Worm (Caenorhabditis elegans): ENCODE results near the gene C01G6.4.

C01G6.4 gene

DNA sequence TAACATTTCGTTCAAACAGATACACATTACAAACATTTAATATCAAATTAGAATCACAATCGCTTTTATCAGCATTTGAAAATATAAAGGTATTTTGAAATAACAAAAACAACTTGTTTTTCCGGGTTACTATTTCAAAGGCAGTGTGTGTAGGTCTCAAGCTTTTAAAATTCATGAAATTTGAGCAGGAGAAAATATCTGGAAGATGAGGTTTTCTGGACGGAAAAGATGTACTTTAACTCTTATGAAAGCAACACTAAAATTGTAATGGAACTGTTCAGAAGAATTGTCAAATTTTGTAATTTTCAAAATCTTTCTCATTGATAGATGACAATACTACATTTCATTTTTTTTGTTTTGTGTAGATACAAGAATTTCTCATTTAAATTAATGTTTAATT is 14.3 kb downstream of the C01G6.4 start:
- TF ChIP-seq F33H1.4 (GFP tag; IDR thresholded peaks at IDR 0.05) (no peak), lin-35 (GFP tag; optimal IDR thresholded peaks at IDR 0.05) (no peak), snpc-1.3 (tag; optimal IDR thresholded peaks at IDR 0.05; ENCODE audit: insufficient read depth) (no peak), lag-1 (GFP tag; IDR thresholded peaks at IDR 0.05) (no peak), tbp1 (GFP tag; optimal IDR thresholded peaks at IDR 0.05) (no peak), B0035.1 (tag; optimal IDR thresholded peaks at IDR 0.05) (no peak)

- TF ChIP-seq pha-4 (tag; optimal IDR thresholded peaks at IDR 0.05) = no peak
- no peak for TF ChIP-seq lin-40 (tag; optimal IDR thresholded peaks at IDR 0.05)
- no peak for TF ChIP-seq B0336.3 (GFP tag; IDR thresholded peaks at IDR 0.05)
- TF ChIP-seq attf-3 (GFP tag; conservative IDR thresholded peaks at IDR 0.05) = no peak
- no peak for TF ChIP-seq cebp-1 (GFP tag; IDR thresholded peaks at IDR 0.05)
- no peak for TF ChIP-seq cebp-1 (tag; optimal IDR thresholded peaks at IDR 0.05)
- no peak for TF ChIP-seq lsl-1 (GFP tag; optimal IDR thresholded peaks at IDR 0.05)
- no peak for TF ChIP-seq zfh-2 (GFP tag; conservative IDR thresholded peaks at IDR 0.05)
- no peak for TF ChIP-seq K12H6.12 (tag; optimal IDR thresholded peaks at IDR 0.05)
- TF ChIP-seq snpc-1.3 (tag; optimal IDR thresholded peaks at IDR 0.05; ENCODE audit: insufficient read depth) = no peak
- no peak for TF ChIP-seq repo-1 (tag; optimal IDR thresholded peaks at IDR 0.05)
- TF ChIP-seq ztf-26 (tag; optimal IDR thresholded peaks at IDR 0.05) = no peak
- no peak for TF ChIP-seq F33H1.4 (GFP tag; IDR thresholded peaks at IDR 0.05)
- TF ChIP-seq nfyb-1 (GFP tag; IDR thresholded peaks at IDR 0.05) = no peak
- TF ChIP-seq hrde-1 (tag; optimal IDR thresholded peaks at IDR 0.05; ENCODE audit: borderline replicate concordance) = no peak
- no peak for TF ChIP-seq lsy-27 (tag; optimal IDR thresholded peaks at IDR 0.05; ENCODE audit: borderline replicate concordance, insufficient read depth)
- TF ChIP-seq ceh-27 (GFP tag; optimal IDR thresholded peaks at IDR 0.05) = no peak
Observed at ce11 chrII:9258034-9258556, 14.7 kb downstream of the C01G6.4 start.

DNA sequence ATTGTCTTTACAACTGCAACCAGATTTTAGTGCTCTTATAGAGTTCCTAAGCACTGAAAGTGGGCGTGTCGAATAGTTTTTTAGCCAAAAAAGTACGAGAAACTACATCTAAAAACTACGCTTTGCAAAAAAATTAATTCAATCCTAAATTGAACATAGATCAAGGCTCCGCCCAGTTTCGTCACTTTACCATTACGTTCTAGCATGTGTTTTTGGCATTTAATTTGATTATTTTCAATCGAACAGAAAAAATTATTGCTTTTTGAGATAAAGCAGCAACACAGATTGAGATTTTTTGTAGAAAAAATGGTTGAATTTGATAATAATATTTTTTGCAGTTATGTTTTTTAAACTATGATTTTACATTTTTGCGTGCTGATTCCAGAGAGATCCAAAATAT is 18.7 kb downstream of the C01G6.4 start, which contains the start of gene nlp-82:
Gene nlp-82 (minus strand): TSS at position 101 of the 400 bp plus-strand sequence.
- TF ChIP-seq attf-3 (GFP tag; conservative IDR thresholded peaks at IDR 0.05) (no peak), F10E7.11 (tag; optimal IDR thresholded peaks at IDR 0.05) (no peak), sptf-2 (GFP tag; optimal IDR thresholded peaks at IDR 0.05) (no peak), ceh-100 (GFP tag; IDR thresholded peaks at IDR 0.05) (no peak), let-526 (GFP tag; IDR thresholded peaks at IDR 0.05) (no peak), Y67H2A.10 (GFP tag; conservative IDR thresholded peaks at IDR 0.05) (no peak), ztf-18 (tag; optimal IDR thresholded peaks at IDR 0.05) (no peak), lsl-1 (GFP tag; optimal IDR thresholded peaks at IDR 0.05) (no peak)

DNA sequence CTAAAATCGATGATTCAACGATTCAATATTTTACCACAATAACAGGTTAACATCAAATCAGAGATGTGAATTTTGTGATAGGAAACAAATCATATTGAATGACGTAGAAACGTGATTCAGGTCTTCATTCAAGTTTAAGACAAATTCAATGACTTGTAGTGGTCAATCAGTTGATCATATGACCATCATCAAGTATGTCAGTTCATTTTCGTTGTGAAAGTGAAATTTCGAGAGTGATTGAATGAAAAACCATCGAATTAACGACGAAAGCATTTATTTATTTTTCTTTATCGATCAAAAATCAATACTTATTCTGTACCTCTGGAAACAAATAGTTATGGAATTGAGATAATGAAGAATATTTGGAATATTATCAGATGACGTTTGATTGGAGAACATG is 21.3 kb downstream of the C01G6.4 start:
- TF ChIP-seq nfya-2 (GFP tag; IDR thresholded peaks at IDR 0.05) (no peak), madf-6 (GFP tag; IDR thresholded peaks at IDR 0.05) (no peak), mel-28 (tag; optimal IDR thresholded peaks at IDR 0.05; ENCODE audit: borderline replicate concordance) (no peak), fkh-3 (tag; optimal IDR thresholded peaks at IDR 0.05) (no peak), ekl-4 (GFP tag; IDR thresholded peaks at IDR 0.05) (no peak), ztf-18 (tag; optimal IDR thresholded peaks at IDR 0.05) (no peak), Y79H2A.3 (GFP tag; conservative IDR thresholded peaks at IDR 0.05) (no peak), lin-35 (GFP tag; optimal IDR thresholded peaks at IDR 0.05) (no peak), B0336.3 (GFP tag; IDR thresholded peaks at IDR 0.05) (no peak), ceh-27 (GFP tag; optimal IDR thresholded peaks at IDR 0.05) (no peak), tlf-1 (GFP tag; optimal IDR thresholded peaks at IDR 0.05) (no peak), F23B12.7 (tag; optimal IDR thresholded peaks at IDR 0.05; ENCODE audit: insufficient read depth) (no peak), egl-18 (GFP tag; IDR thresholded peaks at IDR 0.05) (no peak), rpc-1 (optimal IDR thresholded peaks at IDR 0.05) (no peak), rpc-1 (tag; optimal IDR thresholded peaks at IDR 0.05) (no peak), pbrm-1 (GFP tag; IDR thresholded peaks at IDR 0.05) (no peak), F37B4.10 (GFP tag; IDR thresholded peaks at IDR 0.05) (no peak)
